Fruit fly (Drosophila melanogaster): ENCODE results near the gene CG32986.
A peak's percentile ranks its signal among the peaks of the same experiment; 100 is the strongest.

The CG32986 gene

DNA sequence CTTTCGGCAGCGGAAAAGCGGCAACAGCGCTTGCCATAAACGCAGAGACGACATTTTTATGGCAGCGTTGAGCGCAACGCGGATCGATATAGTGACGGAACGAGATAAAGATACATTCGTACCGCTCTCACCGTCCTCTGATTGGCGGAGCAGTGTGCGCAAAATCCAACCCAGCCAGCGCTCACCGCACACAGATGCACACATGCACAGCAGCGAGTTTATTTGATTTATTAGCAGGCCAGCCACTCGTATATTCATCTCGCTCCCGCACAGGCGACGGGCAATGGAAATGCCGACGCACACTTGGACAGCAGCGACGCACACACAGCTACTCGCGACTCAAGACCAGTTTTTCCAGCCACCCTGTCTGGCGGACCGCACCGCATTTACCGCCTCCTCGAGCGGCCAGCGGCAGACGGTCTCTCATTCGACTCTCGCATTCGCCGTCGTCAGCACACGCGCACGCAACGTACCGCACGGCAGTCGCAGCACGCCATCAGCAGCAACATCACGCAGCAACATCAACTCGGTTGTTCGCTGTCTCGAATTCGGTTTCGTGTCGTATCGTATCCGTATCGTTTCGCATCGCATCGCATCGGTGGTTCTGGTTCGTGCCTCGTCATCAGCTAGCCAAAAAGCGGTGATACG, 37.2 kb upstream of the CG32986 start, which contains the start of gene SoxN (continued):
- TF ChIP-seq Rx (GFP tag; IDR thresholded peaks at IDR 0.05) (no peak), Ptx1 (GFP tag; IDR thresholded peaks at IDR 0.05) (0 out of 2 replicates have a peak, but pooled peaks have one; percentile 20), Atf3 (GFP tag; optimal IDR thresholded peaks at IDR 0.05) (no peak), Doc3 (GFP tag; IDR thresholded peaks at IDR 0.05; ENCODE audit: partially characterized antibody) (no peak; the same call in 2 of the 3 replicates), CG9797 (GFP tag; optimal IDR thresholded peaks at IDR 0.05) (no peak), Nf-YC (tag; optimal IDR thresholded peaks at IDR 0.05) (peak; percentile 100), CG13894 (tag; optimal IDR thresholded peaks at IDR 0.05) (no peak), unpg (GFP tag; optimal IDR thresholded peaks at IDR 0.05) (peak; percentile 3), row (GFP tag; IDR thresholded peaks at IDR 0.05) (no peak; the same call in 2 of the 3 replicates), CG3847 (GFP tag; IDR thresholded peaks at IDR 0.05) (no peak), lola (GFP tag; optimal IDR thresholded peaks at IDR 0.05) (no peak), Usf (GFP tag; optimal IDR thresholded peaks at IDR 0.05) (no peak), run (tag; optimal IDR thresholded peaks at IDR 0.05) (peak; percentile 28), HmgD (GFP tag; optimal IDR thresholded peaks at IDR 0.05) (peak; percentile 12), CG13624 (GFP tag; optimal IDR thresholded peaks at IDR 0.05) (no peak), Bdp1 (GFP tag; optimal IDR thresholded peaks at IDR 0.05) (no peak), Dref (GFP tag; IDR thresholded peaks at IDR 0.05) (no peak), seq (GFP tag; IDR thresholded peaks at IDR 0.05) (peak; percentile 64; the same call in 1 of the 2 replicates), ATbp (GFP tag; optimal IDR thresholded peaks at IDR 0.05) (no peak), Side (GFP tag; optimal IDR thresholded peaks at IDR 0.05) (peak; percentile 17), grau (tag; optimal IDR thresholded peaks at IDR 0.05) (no peak), CG3281 (GFP tag; optimal IDR thresholded peaks at IDR 0.05) (peak; percentile 16), wdn (GFP tag; IDR thresholded peaks at IDR 0.05) (no peak), CG10959 (GFP tag; IDR thresholded peaks at IDR 0.05) (no peak), ap (GFP tag; IDR thresholded peaks at IDR 0.05) (no peak), ci (GFP tag; IDR thresholded peaks at IDR 0.05) (no peak; the same call in 2 of the 3 replicates), CG14441 (GFP tag; IDR thresholded peaks at IDR 0.05) (no peak), Dip3 (GFP tag; optimal IDR thresholded peaks at IDR 0.05) (no peak), wek (GFP tag; optimal IDR thresholded peaks at IDR 0.05) (no peak), CTCF (GFP tag; optimal IDR thresholded peaks at IDR 0.05) (no peak), peb (GFP tag; IDR thresholded peaks at IDR 0.05) (no peak), CG5953 (GFP tag; IDR thresholded peaks at IDR 0.05) (no peak), CG13123 (GFP tag; optimal IDR thresholded peaks at IDR 0.05) (no peak), Gug (GFP tag; IDR thresholded peaks at IDR 0.05) (no peak), CG31388 (GFP tag; optimal IDR thresholded peaks at IDR 0.05) (no peak), CG11696 (GFP tag; IDR thresholded peaks at IDR 0.05) (no peak), Sox100B (GFP tag; optimal IDR thresholded peaks at IDR 0.05) (no peak), pan (optimal IDR thresholded peaks at IDR 0.05) (no peak), pan (GFP tag; optimal IDR thresholded peaks at IDR 0.05 in 1 of 2, IDR thresholded peaks at IDR 0.05 in 1 of 2) (no peak), CG4730 (GFP tag; IDR thresholded peaks at IDR 0.05) (no peak), pros (GFP tag; optimal IDR thresholded peaks at IDR 0.05) (peak; percentile 86), CG15269 (tag; optimal IDR thresholded peaks at IDR 0.05) (no peak), Med (GFP tag) (peak; percentile 86), Trl (optimal IDR thresholded peaks at IDR 0.05) (peak in 1 of 2 experiments; percentile 18), Trl (GFP tag; optimal IDR thresholded peaks at IDR 0.05) (peak; percentile 19), bigmax (GFP tag; optimal IDR thresholded peaks at IDR 0.05) (no peak), dpn (GFP tag; optimal IDR thresholded peaks at IDR 0.05) (no peak), tio (GFP tag; optimal IDR thresholded peaks at IDR 0.05) (no peak), HLH3B (GFP tag; IDR thresholded peaks at IDR 0.05) (no peak), CG11504 (tag; optimal IDR thresholded peaks at IDR 0.05) (peak; percentile 89), ken (GFP tag; IDR thresholded peaks at IDR 0.05) (no peak), jing (GFP tag; optimal IDR thresholded peaks at IDR 0.05) (peak; percentile 68)

Data from whole organism, embryonic.